Worm (Caenorhabditis elegans): Measurements from ENCODE around the gene mks-5.

Gene mks-5

ce11 chrII:10684954-10685353, 35.1 kb upstream of the mks-5 start (continued):
- TF ChIP-seq akir-1 (GFP tag; optimal IDR thresholded peaks at IDR 0.05) (no peak), aptf-2 (GFP tag; conservative IDR thresholded peaks at IDR 0.05) (no peak)

DNA sequence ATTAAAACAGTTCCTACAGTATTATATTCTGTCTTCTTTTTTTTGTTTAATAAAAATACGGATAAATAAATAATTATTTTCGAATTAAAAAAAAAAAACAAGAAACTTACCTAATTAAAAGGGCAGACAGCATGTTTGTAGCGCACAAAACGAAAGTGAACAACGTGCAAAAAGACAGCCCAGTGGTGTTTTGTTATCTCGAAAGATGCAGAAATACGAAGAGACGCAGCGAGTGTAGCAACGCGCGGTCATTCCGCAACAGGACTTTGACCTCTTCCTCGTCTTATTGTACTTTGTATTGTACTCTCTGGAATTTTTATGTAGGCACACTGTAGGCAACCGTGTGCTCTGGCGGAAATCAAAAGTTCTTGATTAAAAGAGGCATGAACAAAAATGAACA, 26.4 kb upstream of the mks-5 start, which contains the start of gene gbh-1:
TSS of gene gbh-1 (minus strand) at position 149 of the 400 bp plus-strand sequence.
- no peak for TF ChIP-seq let-607 (tag; optimal IDR thresholded peaks at IDR 0.05)
- 0 out of 2 replicates have a peak, but pooled peaks have one; percentile 8 for TF ChIP-seq hmg-1.2 (GFP tag; IDR thresholded peaks at IDR 0.05)
- TF ChIP-seq efl-1 (GFP tag; optimal IDR thresholded peaks at IDR 0.05) = no peak
- peak; percentile 26 for TF ChIP-seq nhr-80 (tag; optimal IDR thresholded peaks at IDR 0.05)

DNA sequence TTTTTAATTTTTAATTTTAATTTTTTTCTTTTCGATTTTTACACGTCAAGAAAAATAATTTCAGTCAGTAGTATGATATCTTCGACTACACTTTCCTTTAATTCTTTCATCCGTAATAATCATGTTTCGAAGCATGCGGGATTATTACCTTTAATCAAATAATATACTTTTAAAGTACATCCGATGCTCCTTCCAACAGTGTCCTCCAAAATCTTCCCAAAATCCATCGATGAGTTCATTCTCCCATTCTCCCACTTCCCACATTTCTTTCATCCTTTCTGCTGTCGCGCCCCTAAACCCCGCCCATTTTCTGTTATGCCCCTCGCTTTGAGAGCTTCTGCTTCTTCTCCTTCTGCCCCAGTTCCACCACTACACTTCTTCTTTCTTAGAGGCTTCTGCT, 25.3 kb upstream of the mks-5 start, which contains the start of gene lgc-57:
TSS of gene lgc-57 (plus strand) at position 301 of the 400 bp plus-strand sequence.
- TF ChIP-seq hlh-12 (tag; optimal IDR thresholded peaks at IDR 0.05) = no peak
- TF ChIP-seq bed-1 (GFP tag; IDR thresholded peaks at IDR 0.05) = no peak
- TF ChIP-seq F57C9.4 (tag; optimal IDR thresholded peaks at IDR 0.05) = no peak
- TF ChIP-seq lin-35 (GFP tag; optimal IDR thresholded peaks at IDR 0.05) = no peak
- TF ChIP-seq ZK185.1 (tag; optimal IDR thresholded peaks at IDR 0.05; ENCODE audit: poor library complexity, severe bottlenecking) = no peak
- no peak for TF ChIP-seq hmg-1.2 (GFP tag; IDR thresholded peaks at IDR 0.05)
- no peak for TF ChIP-seq nhr-179 (tag; optimal IDR thresholded peaks at IDR 0.05)
- no peak for TF ChIP-seq hsf-1 (GFP tag; IDR thresholded peaks at IDR 0.05)
- no peak for TF ChIP-seq snpc-1.3 (tag; optimal IDR thresholded peaks at IDR 0.05; ENCODE audit: insufficient read depth)
- TF ChIP-seq nhr-120 (GFP tag; IDR thresholded peaks at IDR 0.05) = no peak
- no peak for TF ChIP-seq egl-44 (GFP tag; IDR thresholded peaks at IDR 0.05)
- TF ChIP-seq F49E8.2 (tag; optimal IDR thresholded peaks at IDR 0.05; ENCODE audit: insufficient read depth) = no peak
- TF ChIP-seq F57A8.1 (GFP tag; optimal IDR thresholded peaks at IDR 0.05) = no peak
- TF ChIP-seq F37B4.10 (GFP tag; IDR thresholded peaks at IDR 0.05) = no peak
- no peak for TF ChIP-seq T07F8.4 (tag; optimal IDR thresholded peaks at IDR 0.05)

DNA sequence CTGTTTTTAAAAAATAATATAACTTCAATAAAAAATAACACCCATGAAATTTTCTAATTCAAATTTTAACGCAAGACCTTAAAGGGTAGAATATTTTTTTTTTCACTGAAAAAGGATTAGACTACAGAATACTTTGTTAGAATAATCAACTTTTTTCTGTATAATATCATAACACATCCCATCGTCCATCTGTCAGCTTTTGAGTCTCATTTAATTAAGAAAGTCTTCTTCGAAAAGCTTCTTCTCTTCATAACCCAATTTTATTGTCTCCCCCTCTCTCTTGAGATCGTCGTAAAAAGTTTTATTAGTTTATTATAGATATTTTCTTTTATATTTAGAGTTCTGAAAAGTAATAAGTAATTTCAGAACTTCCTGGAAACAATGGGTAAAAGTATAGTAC, 24.0 kb upstream of the mks-5 start:
- no peak for TF ChIP-seq T07F8.4 (tag; optimal IDR thresholded peaks at IDR 0.05)
- TF ChIP-seq athp-1 (tag; optimal IDR thresholded peaks at IDR 0.05) = no peak
- TF ChIP-seq nfya-1 (tag; optimal IDR thresholded peaks at IDR 0.05; ENCODE audit: borderline replicate concordance, insufficient read depth) = no peak
- TF ChIP-seq F49E8.2 (tag; optimal IDR thresholded peaks at IDR 0.05; ENCODE audit: insufficient read depth) = no peak
- TF ChIP-seq lin-26 (GFP tag; IDR thresholded peaks at IDR 0.05) = no peak
- no peak for TF ChIP-seq snpc-3.4 (tag; optimal IDR thresholded peaks at IDR 0.05)
- no peak for TF ChIP-seq tbp1 (GFP tag; optimal IDR thresholded peaks at IDR 0.05)
- TF ChIP-seq hlh-12 (tag; optimal IDR thresholded peaks at IDR 0.05) = no peak
- TF ChIP-seq Y53F4B.3 (GFP tag; IDR thresholded peaks at IDR 0.05) = no peak

ce11 chrII:10703594-10704384, 16.2 kb upstream of the mks-5 start, which contains the start of gene col-79:
Gene col-79 (plus strand): TSS chrII:10703613.
- TF ChIP-seq lsy-27 (tag; optimal IDR thresholded peaks at IDR 0.05; ENCODE audit: borderline replicate concordance, insufficient read depth) = no peak
- no peak for TF ChIP-seq B0035.1 (tag; optimal IDR thresholded peaks at IDR 0.05)
- TF ChIP-seq pbrm-1 (GFP tag; IDR thresholded peaks at IDR 0.05) = peak; percentile 13; the same call in 1 of the 2 replicates
- TF ChIP-seq dpl-1 (GFP tag; optimal IDR thresholded peaks at IDR 0.05) = no peak
- no peak for TF ChIP-seq sea-2 (GFP tag; IDR thresholded peaks at IDR 0.05)
- TF ChIP-seq zfh-2 (GFP tag; conservative IDR thresholded peaks at IDR 0.05) = peak; percentile 88
- no peak for TF ChIP-seq lsl-1 (GFP tag; optimal IDR thresholded peaks at IDR 0.05)
- TF ChIP-seq B0336.3 (GFP tag; IDR thresholded peaks at IDR 0.05) = no peak
- TF ChIP-seq mcd-1 (GFP tag; IDR thresholded peaks at IDR 0.05) = 0 out of 2 replicates have a peak, but pooled peaks have one; percentile 13
- peak; percentile 68; the same call in 1 of the 2 replicates for TF ChIP-seq egrh-3 (GFP tag; IDR thresholded peaks at IDR 0.05)
- no peak for TF ChIP-seq ceh-27 (GFP tag; optimal IDR thresholded peaks at IDR 0.05)
- no peak for TF ChIP-seq F55B11.4 (tag; optimal IDR thresholded peaks at IDR 0.05; ENCODE audit: borderline replicate concordance, insufficient read depth)

All from whole organism, young adult.